Fruit fly (Drosophila melanogaster): Measurements from ENCODE around the gene Cdc6.

Cdc6 gene

DNA sequence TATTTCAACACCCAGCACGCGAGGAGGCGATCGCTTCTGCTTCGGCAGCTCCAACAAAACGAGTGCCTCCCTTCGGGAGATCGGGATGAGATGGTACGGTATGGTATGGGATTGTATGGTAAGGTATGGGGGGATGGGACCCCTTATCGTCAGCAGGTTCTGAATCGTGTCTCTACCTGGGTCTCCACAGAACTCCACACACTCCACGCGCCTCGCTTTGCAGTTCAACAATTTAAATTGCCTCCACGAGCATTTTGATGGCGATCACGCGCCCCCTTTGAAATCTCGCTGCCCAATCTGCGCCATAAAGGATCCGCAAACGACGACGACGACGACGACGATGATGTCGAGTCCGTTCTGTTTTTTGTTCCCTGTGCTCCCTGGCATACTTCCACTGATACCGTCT lies 18.7 kb upstream of the Cdc6 start:
- no peak for TF ChIP-seq CG7045 (GFP tag; optimal IDR thresholded peaks at IDR 0.05)
- no peak for TF ChIP-seq CG11617 (GFP tag; optimal IDR thresholded peaks at IDR 0.05)
- no peak for TF ChIP-seq bab1 (GFP tag; optimal IDR thresholded peaks at IDR 0.05)
- TF ChIP-seq CG33017 (tag; optimal IDR thresholded peaks at IDR 0.05), result no peak
- no peak for TF ChIP-seq pad (GFP tag; optimal IDR thresholded peaks at IDR 0.05)
- TF ChIP-seq Mnt (GFP tag; optimal IDR thresholded peaks at IDR 0.05), result no peak
- no peak for TF ChIP-seq CG1620 (GFP tag; optimal IDR thresholded peaks at IDR 0.05)
- no peak for TF ChIP-seq CG14711 (tag; optimal IDR thresholded peaks at IDR 0.05)
- no peak for TF ChIP-seq cic (GFP tag; optimal IDR thresholded peaks at IDR 0.05)
- TF ChIP-seq tj (GFP tag; optimal IDR thresholded peaks at IDR 0.05), result no peak
- TF ChIP-seq CG5204 (GFP tag; optimal IDR thresholded peaks at IDR 0.05), result no peak
- TF ChIP-seq Crg-1 (GFP tag; optimal IDR thresholded peaks at IDR 0.05), result no peak
- no peak for TF ChIP-seq ovo (GFP tag; optimal IDR thresholded peaks at IDR 0.05)
- no peak for TF ChIP-seq CG7101 (tag; optimal IDR thresholded peaks at IDR 0.05)
- TF ChIP-seq CG12768 (GFP tag; optimal IDR thresholded peaks at IDR 0.05), result no peak
- TF ChIP-seq Hr96 (GFP tag; optimal IDR thresholded peaks at IDR 0.05), result no peak
- TF ChIP-seq toe (GFP tag; optimal IDR thresholded peaks at IDR 0.05), result no peak
- no peak for TF ChIP-seq Clk (GFP tag; optimal IDR thresholded peaks at IDR 0.05)
- no peak for TF ChIP-seq kay (GFP tag; ENCODE audit: borderline replicate concordance)
- TF ChIP-seq cnc (optimal IDR thresholded peaks at IDR 0.05), result no peak

dm6 chr3L:8651876-8652571 lies 18.2 kb upstream of the Cdc6 start:
- no peak for TF ChIP-seq pad (GFP tag; optimal IDR thresholded peaks at IDR 0.05)
- peak; percentile 23 for TF ChIP-seq kay (GFP tag; ENCODE audit: borderline replicate concordance)
- TF ChIP-seq bab1 (GFP tag; optimal IDR thresholded peaks at IDR 0.05), result peak; percentile 63
- no peak for TF ChIP-seq Hr96 (GFP tag; optimal IDR thresholded peaks at IDR 0.05)
- no peak for TF ChIP-seq CG7045 (GFP tag; optimal IDR thresholded peaks at IDR 0.05)

- TF ChIP-seq kay (GFP tag; ENCODE audit: borderline replicate concordance) (peak; percentile 46), cnc (optimal IDR thresholded peaks at IDR 0.05) (no peak)
Measured at dm6 chr3L:8648836-8649235, 15.0 kb upstream of the Cdc6 start, which contains the start of gene Arr2. TSS of gene Arr2 (minus strand) at chr3L:8648936.

DNA sequence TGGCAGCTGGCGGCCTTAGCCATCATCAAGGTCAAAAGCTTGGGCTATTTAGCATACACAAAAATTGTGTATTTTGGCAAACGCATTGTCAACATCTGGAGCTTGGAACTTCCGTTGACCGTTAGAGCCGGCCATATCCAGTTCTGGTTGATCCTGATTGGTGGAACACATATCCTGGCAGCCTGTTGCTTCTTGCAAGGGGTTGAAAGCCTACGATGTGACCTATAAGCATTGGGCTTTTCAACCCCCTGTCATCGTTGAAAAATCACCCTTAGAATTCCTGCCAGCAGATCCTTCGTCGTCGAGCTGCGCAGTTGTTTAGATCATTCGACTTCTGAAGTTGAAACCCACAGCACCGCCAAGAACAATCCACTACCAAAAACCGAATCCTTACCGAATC lies 13.0 kb upstream of the Cdc6 start, which contains the start of the genes CG13305 and Pex7:
Gene CG13305 (minus strand): TSS at position 2 of the 400 bp plus-strand sequence.
Gene Pex7 (plus strand): TSS at position 325 of the 400 bp plus-strand sequence.
- TF ChIP-seq CG12768 (GFP tag; optimal IDR thresholded peaks at IDR 0.05), result no peak
- no peak for TF ChIP-seq tj (GFP tag; optimal IDR thresholded peaks at IDR 0.05)
- no peak for TF ChIP-seq CG7101 (tag; optimal IDR thresholded peaks at IDR 0.05)
- TF ChIP-seq CG33017 (tag; optimal IDR thresholded peaks at IDR 0.05), result no peak
- no peak for TF ChIP-seq CG1620 (GFP tag; optimal IDR thresholded peaks at IDR 0.05)
- TF ChIP-seq CG7045 (GFP tag; optimal IDR thresholded peaks at IDR 0.05), result no peak
- no peak for TF ChIP-seq Hr96 (GFP tag; optimal IDR thresholded peaks at IDR 0.05)
- no peak for TF ChIP-seq CG14711 (tag; optimal IDR thresholded peaks at IDR 0.05)
- TF ChIP-seq Crg-1 (GFP tag; optimal IDR thresholded peaks at IDR 0.05), result no peak
- TF ChIP-seq ovo (GFP tag; optimal IDR thresholded peaks at IDR 0.05), result no peak
- no peak for TF ChIP-seq cnc (optimal IDR thresholded peaks at IDR 0.05)
- TF ChIP-seq kay (GFP tag; ENCODE audit: borderline replicate concordance), result no peak
- no peak for TF ChIP-seq Clk (GFP tag; optimal IDR thresholded peaks at IDR 0.05)
- TF ChIP-seq pad (GFP tag; optimal IDR thresholded peaks at IDR 0.05), result no peak
- no peak for TF ChIP-seq cic (GFP tag; optimal IDR thresholded peaks at IDR 0.05)
- no peak for TF ChIP-seq CG11617 (GFP tag; optimal IDR thresholded peaks at IDR 0.05)
- no peak for TF ChIP-seq bab1 (GFP tag; optimal IDR thresholded peaks at IDR 0.05)

DNA sequence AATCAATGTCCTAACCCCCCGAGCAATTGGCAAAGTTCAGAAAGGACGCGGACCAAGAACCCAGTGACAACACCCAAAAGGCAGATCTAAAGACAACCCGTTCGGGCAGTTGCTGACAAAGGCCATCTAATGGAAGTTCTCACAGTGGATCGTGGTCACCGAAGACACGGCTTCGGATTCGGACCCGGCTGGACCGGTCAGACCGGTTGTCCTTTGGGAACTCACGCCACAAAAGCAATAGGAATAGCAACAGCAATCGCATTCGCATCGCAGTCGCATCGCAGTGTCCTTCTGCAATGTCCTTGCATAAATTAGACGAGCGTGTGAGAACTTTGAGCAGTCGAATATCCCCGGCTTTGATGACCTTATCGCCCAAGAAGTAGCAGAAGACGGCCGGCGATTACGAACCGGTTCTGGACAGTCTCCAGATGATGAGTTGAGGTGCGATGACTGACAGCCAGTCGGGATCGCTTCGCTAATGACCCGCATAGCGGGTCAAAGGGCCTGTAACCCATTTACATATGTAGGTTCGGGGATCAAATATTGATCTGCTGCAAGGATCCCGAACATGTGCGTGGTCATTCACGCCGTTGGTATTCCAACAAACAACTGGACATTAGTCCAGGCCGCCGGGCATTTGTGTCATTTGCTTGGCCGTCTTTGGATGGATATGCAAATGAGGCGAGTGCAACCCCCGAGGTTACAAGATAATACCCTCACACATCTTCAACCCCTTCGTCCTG lies 10.1 kb upstream of the Cdc6 start:
- TF ChIP-seq pad (GFP tag; optimal IDR thresholded peaks at IDR 0.05) (no peak), Crg-1 (GFP tag; optimal IDR thresholded peaks at IDR 0.05) (no peak), cnc (optimal IDR thresholded peaks at IDR 0.05) (no peak), CG14711 (tag; optimal IDR thresholded peaks at IDR 0.05) (no peak), Mnt (GFP tag; optimal IDR thresholded peaks at IDR 0.05) (no peak), bab1 (GFP tag; optimal IDR thresholded peaks at IDR 0.05) (no peak), kay (GFP tag; ENCODE audit: borderline replicate concordance) (no peak), CG12768 (GFP tag; optimal IDR thresholded peaks at IDR 0.05) (no peak), Hr96 (GFP tag; optimal IDR thresholded peaks at IDR 0.05) (no peak), toe (GFP tag; optimal IDR thresholded peaks at IDR 0.05) (no peak)

- TF ChIP-seq Mnt (GFP tag; optimal IDR thresholded peaks at IDR 0.05), result no peak
- TF ChIP-seq toe (GFP tag; optimal IDR thresholded peaks at IDR 0.05), result no peak
- TF ChIP-seq CG14711 (tag; optimal IDR thresholded peaks at IDR 0.05), result no peak
- no peak for TF ChIP-seq Crg-1 (GFP tag; optimal IDR thresholded peaks at IDR 0.05)
- no peak for TF ChIP-seq CG7101 (tag; optimal IDR thresholded peaks at IDR 0.05)
- no peak for TF ChIP-seq CG7045 (GFP tag; optimal IDR thresholded peaks at IDR 0.05)
- TF ChIP-seq CG5204 (GFP tag; optimal IDR thresholded peaks at IDR 0.05), result no peak
Measured at dm6 chr3L:8641049-8641448, 7.2 kb upstream of the Cdc6 start.
